Worm (Caenorhabditis elegans) whole organism, L2 larva: ENCODE results near the gene F46G11.4.

Source experiments
- F13H6.1 ChIP-seq: sonication (generic microtip); optimal IDR thresholded peaks from 2 replicates; lab custom pipeline; 2016; ENCODE audit warnings: missing genetic modification characterization, missing compliant biosample characterization
- ama-1 ChIP-seq: fragments of 150-350 bp; optimal IDR thresholded peaks from 2 replicates; lab custom pipeline; 2018; ENCODE audit warnings: inconsistent platforms
- blmp-1 ChIP-seq: sonication (generic microtip); optimal IDR thresholded peaks from 2 replicates; lab custom pipeline; 2017; ENCODE audit warnings: missing genetic modification characterization, mild to moderate bottlenecking, missing compliant biosample characterization, antibody characterized with exemption, moderate library complexity; ENCODE audit not compliant: insufficient read depth
- nhr-23 ChIP-seq: fragments of 150-350 bp; optimal IDR thresholded peaks from 2 replicates; lab custom pipeline; 2014; ENCODE audit warnings: missing biosample characterization, missing genetic modification reagents, missing genetic modification characterization
- peb-1 ChIP-seq: fragments of 150-350 bp; optimal IDR thresholded peaks from 2 replicates; lab custom pipeline; 2014; ENCODE audit warnings: missing biosample characterization, missing genetic modification characterization
- snpc-4 ChIP-seq: fragments of 150-350 bp; optimal IDR thresholded peaks from 2 replicates; lab custom pipeline; 2014; ENCODE audit warnings: missing biosample characterization, missing genetic modification characterization
- unc-39 ChIP-seq: fragments of 150-350 bp; optimal IDR thresholded peaks from 2 replicates; lab custom pipeline; 2014; ENCODE audit warnings: missing biosample characterization, missing genetic modification characterization

DNA sequence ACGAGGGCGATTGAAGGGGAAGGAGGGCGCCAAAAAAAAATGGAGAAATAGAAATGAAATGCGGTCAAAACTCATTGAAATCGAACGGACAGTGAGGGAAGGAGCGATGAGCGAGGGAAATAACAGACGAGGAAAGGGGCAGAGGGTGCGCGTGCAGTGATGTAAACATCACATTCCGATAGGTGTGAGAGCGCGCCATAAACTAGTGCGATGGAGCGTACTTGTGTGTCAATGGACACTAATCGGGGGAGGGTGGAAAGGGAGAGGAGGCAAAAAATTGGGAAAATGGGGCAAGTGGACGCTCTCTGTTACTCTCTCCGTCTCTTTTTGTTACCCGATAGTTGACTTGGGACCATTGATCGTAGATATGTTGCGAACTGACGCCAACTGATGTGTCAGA, 34.7 kb downstream of the F46G11.4 start:
- no peak for TF ChIP-seq unc-39 (tag; lab: Kevin White, UChicago)
- no peak for TF ChIP-seq ama-1
- TF ChIP-seq peb-1 (tag; lab: Kevin White, UChicago) = no peak
- peak; percentile 73 for TF ChIP-seq F13H6.1
- peak; percentile 2 for TF ChIP-seq blmp-1 (tag; lab: Kevin White, UChicago)
- TF ChIP-seq snpc-4 (tag; lab: Kevin White, UChicago) = no peak
- TF ChIP-seq nhr-23 (tag; lab: Kevin White, UChicago) = no peak
